Fruit fly (Drosophila melanogaster) whole organism, wandering third instar larva: ENCODE data around the gene CG5783.

ENCODE experiments used
- Jra ChIP-seq: sonication (Bioruptor generic); optimal IDR thresholded peaks from 2 replicates; lab custom pipeline; 2016; ENCODE audit warnings: missing biosample characterization, missing genetic modification characterization
- Mio ChIP-seq: sonication (Bioruptor generic); optimal IDR thresholded peaks from 2 replicates; lab custom pipeline; 2016; ENCODE audit warnings: missing biosample characterization, missing genetic modification characterization
- N ChIP-seq: fragments of >200 bp; optimal IDR thresholded peaks from 2 replicates; lab custom pipeline; 2018; ENCODE audit warnings: missing biosample characterization, missing external identifiers, missing genetic modification characterization

DNA sequence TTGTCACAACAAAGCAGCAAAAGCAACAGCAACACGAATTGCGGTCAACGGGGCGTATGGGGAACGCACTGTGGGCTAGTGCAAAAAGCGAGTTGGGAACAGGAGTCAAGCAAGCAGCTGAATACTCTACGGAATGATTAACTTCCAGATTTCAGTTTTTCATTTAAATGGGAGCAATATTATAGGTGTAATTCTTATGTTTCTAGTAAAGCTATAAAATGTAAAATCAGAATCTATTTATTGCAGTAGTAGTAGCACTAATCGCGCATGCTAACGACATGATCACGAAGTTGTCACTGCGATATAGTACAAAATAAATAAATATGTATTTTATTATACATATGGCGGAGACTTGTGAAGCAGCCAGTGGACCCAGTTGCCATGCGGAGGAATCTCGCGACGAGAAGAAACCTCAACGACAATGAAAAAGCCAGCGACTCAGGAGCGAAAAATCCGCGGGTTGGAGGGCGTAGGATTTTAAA is 9.2 kb upstream of the CG5783 start:
- no peak for TF ChIP-seq N
- no peak for TF ChIP-seq Mio (GFP tag; lab: Kevin White, UChicago)
- TF ChIP-seq Jra (GFP tag; lab: Kevin White, UChicago): no peak
